Worm (Caenorhabditis elegans) whole organism, mixed stage, embryonic: Measurements from ENCODE around the gene srx-105.

Source experiments
- elt-1 ChIP-seq: sonication (generic microtip); optimal IDR thresholded peaks from 2 replicates; lab custom pipeline; 2017; ENCODE audit warnings: missing genetic modification characterization, mild to moderate bottlenecking, missing compliant biosample characterization, antibody characterized with exemption, moderate library complexity, borderline replicate concordance; ENCODE audit not compliant: insufficient read depth
- elt-3 ChIP-seq: fragments of 150-350 bp; optimal IDR thresholded peaks from 2 replicates; lab custom pipeline; 2014; ENCODE audit warnings: missing biosample characterization, missing genetic modification characterization
- mep-1 ChIP-seq: fragments of 150-350 bp; optimal IDR thresholded peaks from 2 replicates; lab custom pipeline; 2017; ENCODE audit warnings: missing biosample characterization, missing genetic modification reagents, missing genetic modification characterization, inconsistent platforms
- nhr-237 ChIP-seq: fragments of 150-350 bp; optimal IDR thresholded peaks from 2 replicates; lab custom pipeline; 2014; ENCODE audit warnings: missing biosample characterization, missing genetic modification characterization
- ztf-11 ChIP-seq: fragments of 150-350 bp; optimal IDR thresholded peaks from 2 replicates; lab custom pipeline; 2014; ENCODE audit warnings: missing biosample characterization, missing genetic modification characterization

DNA sequence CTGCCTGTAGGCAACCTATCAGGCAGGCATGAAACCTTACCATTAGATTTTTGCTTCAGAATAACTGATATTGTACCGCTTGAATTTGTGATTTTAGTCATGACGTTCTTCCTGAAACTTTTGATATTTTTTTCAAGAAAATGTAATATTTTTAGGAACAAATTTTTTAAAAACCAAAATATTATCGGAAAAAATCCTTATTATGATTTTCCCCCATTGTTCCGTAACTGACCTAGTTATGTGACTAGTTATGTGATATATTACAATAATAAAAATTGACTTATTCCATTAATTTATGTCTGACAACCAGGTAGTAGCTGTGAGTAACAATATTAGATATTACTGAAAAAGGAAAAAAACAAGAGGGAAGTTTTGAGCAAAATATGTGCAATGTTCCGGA is 30.2 kb downstream of the srx-105 start, which contains the start of gene srx-98:
- TF ChIP-seq ztf-11 (tag; lab: Kevin White, UChicago): no peak
- TF ChIP-seq elt-1 (tag; lab: Kevin White, UChicago): no peak
- no peak for TF ChIP-seq elt-3
- TF ChIP-seq mep-1 (tag; lab: Kevin White, UChicago): no peak
- no peak for TF ChIP-seq nhr-237
